Worm (Caenorhabditis elegans): ENCODE data around the gene F42E8.1.

F42E8.1 gene

ce11 chrV:13043832-13044521 is 18.0 kb upstream of the F42E8.1 start:
- TF ChIP-seq tab-1 (GFP tag; IDR thresholded peaks at IDR 0.05) (no peak), ztf-23 (GFP tag; IDR thresholded peaks at IDR 0.05) (no peak), ztf-29 (GFP tag; IDR thresholded peaks at IDR 0.05) (no peak), cog-1 (tag; optimal IDR thresholded peaks at IDR 0.05) (no peak), flt-1 (GFP tag; IDR thresholded peaks at IDR 0.05) (no peak), ref-1 (GFP tag; conservative IDR thresholded peaks at IDR 0.05) (no peak), T22C8.4 (GFP tag; IDR thresholded peaks at IDR 0.05) (no peak), med-1 (GFP tag; optimal IDR thresholded peaks at IDR 0.05; ENCODE audit: insufficient read depth) (no peak), klf-2 (GFP tag; conservative IDR thresholded peaks at IDR 0.05) (no peak)

- no peak for TF ChIP-seq T22C8.4 (GFP tag; IDR thresholded peaks at IDR 0.05)
- no peak for TF ChIP-seq klf-2 (GFP tag; conservative IDR thresholded peaks at IDR 0.05)
- no peak for TF ChIP-seq ztf-29 (GFP tag; IDR thresholded peaks at IDR 0.05)
- TF ChIP-seq tab-1 (GFP tag; IDR thresholded peaks at IDR 0.05), result no peak
- no peak for TF ChIP-seq ref-1 (GFP tag; conservative IDR thresholded peaks at IDR 0.05)
- no peak for TF ChIP-seq cog-1 (tag; optimal IDR thresholded peaks at IDR 0.05)
- no peak for TF ChIP-seq flt-1 (GFP tag; IDR thresholded peaks at IDR 0.05)
- no peak for TF ChIP-seq med-1 (GFP tag; optimal IDR thresholded peaks at IDR 0.05; ENCODE audit: insufficient read depth)
- no peak for TF ChIP-seq ztf-23 (GFP tag; IDR thresholded peaks at IDR 0.05)
Observed at ce11 chrV:13045017-13045416, 16.9 kb upstream of the F42E8.1 start.

- TF ChIP-seq tab-1 (GFP tag; IDR thresholded peaks at IDR 0.05) (no peak), flt-1 (GFP tag; IDR thresholded peaks at IDR 0.05) (no peak), T22C8.4 (GFP tag; IDR thresholded peaks at IDR 0.05) (no peak), cog-1 (tag; optimal IDR thresholded peaks at IDR 0.05) (no peak), ztf-23 (GFP tag; IDR thresholded peaks at IDR 0.05) (no peak), ref-1 (GFP tag; conservative IDR thresholded peaks at IDR 0.05) (no peak), med-1 (GFP tag; optimal IDR thresholded peaks at IDR 0.05; ENCODE audit: insufficient read depth) (no peak), ztf-29 (GFP tag; IDR thresholded peaks at IDR 0.05) (no peak), klf-2 (GFP tag; conservative IDR thresholded peaks at IDR 0.05) (no peak)
Observed at ce11 chrV:13046125-13047123, 15.5 kb upstream of the F42E8.1 start.

- TF ChIP-seq klf-2 (GFP tag; conservative IDR thresholded peaks at IDR 0.05), result no peak
Observed at ce11 chrV:13047574-13048030, 14.3 kb upstream of the F42E8.1 start, which contains the start of gene W07G4.5. W07G4.5 (plus strand) TSS chrV:13047980.

- TF ChIP-seq cog-1 (tag; optimal IDR thresholded peaks at IDR 0.05) (no peak), ref-1 (GFP tag; conservative IDR thresholded peaks at IDR 0.05) (no peak), T22C8.4 (GFP tag; IDR thresholded peaks at IDR 0.05) (no peak), ztf-23 (GFP tag; IDR thresholded peaks at IDR 0.05) (no peak), med-1 (GFP tag; optimal IDR thresholded peaks at IDR 0.05; ENCODE audit: insufficient read depth) (no peak)
Observed at ce11 chrV:13049149-13049610, 12.8 kb upstream of the F42E8.1 start, which contains the start of gene W07G4.8. W07G4.8 (minus strand) TSS chrV:13049560.

ce11 chrV:13053635-13054034 is 8.3 kb upstream of the F42E8.1 start, which contains the start of gene srr-1:
srr-1 (minus strand) TSS chrV:13053735.
- TF ChIP-seq T22C8.4 (GFP tag; IDR thresholded peaks at IDR 0.05) (no peak), flt-1 (GFP tag; IDR thresholded peaks at IDR 0.05) (no peak), med-1 (GFP tag; optimal IDR thresholded peaks at IDR 0.05; ENCODE audit: insufficient read depth) (no peak), ztf-23 (GFP tag; IDR thresholded peaks at IDR 0.05) (no peak), ref-1 (GFP tag; conservative IDR thresholded peaks at IDR 0.05) (no peak), klf-2 (GFP tag; conservative IDR thresholded peaks at IDR 0.05) (no peak), ztf-29 (GFP tag; IDR thresholded peaks at IDR 0.05) (no peak), cog-1 (tag; optimal IDR thresholded peaks at IDR 0.05) (no peak)

- TF ChIP-seq flt-1 (GFP tag; IDR thresholded peaks at IDR 0.05) (no peak), T22C8.4 (GFP tag; IDR thresholded peaks at IDR 0.05) (no peak), tab-1 (GFP tag; IDR thresholded peaks at IDR 0.05) (no peak), med-1 (GFP tag; optimal IDR thresholded peaks at IDR 0.05; ENCODE audit: insufficient read depth) (no peak), klf-2 (GFP tag; conservative IDR thresholded peaks at IDR 0.05) (no peak), cog-1 (tag; optimal IDR thresholded peaks at IDR 0.05) (no peak), ref-1 (GFP tag; conservative IDR thresholded peaks at IDR 0.05) (no peak), ztf-29 (GFP tag; IDR thresholded peaks at IDR 0.05) (no peak), ztf-23 (GFP tag; IDR thresholded peaks at IDR 0.05) (no peak)
Observed at ce11 chrV:13063402-13063801, 1.5 kb downstream of the F42E8.1 start.

ce11 chrV:13064164-13064563 is 2.2 kb downstream of the F42E8.1 start:
- TF ChIP-seq flt-1 (GFP tag; IDR thresholded peaks at IDR 0.05) (no peak), tab-1 (GFP tag; IDR thresholded peaks at IDR 0.05) (no peak), ztf-29 (GFP tag; IDR thresholded peaks at IDR 0.05) (no peak), T22C8.4 (GFP tag; IDR thresholded peaks at IDR 0.05) (no peak), med-1 (GFP tag; optimal IDR thresholded peaks at IDR 0.05; ENCODE audit: insufficient read depth) (no peak), klf-2 (GFP tag; conservative IDR thresholded peaks at IDR 0.05) (no peak), ref-1 (GFP tag; conservative IDR thresholded peaks at IDR 0.05) (no peak), ztf-23 (GFP tag; IDR thresholded peaks at IDR 0.05) (no peak)

ce11 chrV:13070278-13070677 is 8.3 kb downstream of the F42E8.1 start:
- no peak for TF ChIP-seq klf-2 (GFP tag; conservative IDR thresholded peaks at IDR 0.05)
- no peak for TF ChIP-seq med-1 (GFP tag; optimal IDR thresholded peaks at IDR 0.05; ENCODE audit: insufficient read depth)
- no peak for TF ChIP-seq ztf-29 (GFP tag; IDR thresholded peaks at IDR 0.05)
- TF ChIP-seq cog-1 (tag; optimal IDR thresholded peaks at IDR 0.05), result no peak
- no peak for TF ChIP-seq T22C8.4 (GFP tag; IDR thresholded peaks at IDR 0.05)
- no peak for TF ChIP-seq ztf-23 (GFP tag; IDR thresholded peaks at IDR 0.05)
- no peak for TF ChIP-seq ref-1 (GFP tag; conservative IDR thresholded peaks at IDR 0.05)
- no peak for TF ChIP-seq flt-1 (GFP tag; IDR thresholded peaks at IDR 0.05)
- no peak for TF ChIP-seq tab-1 (GFP tag; IDR thresholded peaks at IDR 0.05)
